Fruit fly (Drosophila melanogaster): ENCODE data around the gene Nadsyn.

Nadsyn gene

DNA sequence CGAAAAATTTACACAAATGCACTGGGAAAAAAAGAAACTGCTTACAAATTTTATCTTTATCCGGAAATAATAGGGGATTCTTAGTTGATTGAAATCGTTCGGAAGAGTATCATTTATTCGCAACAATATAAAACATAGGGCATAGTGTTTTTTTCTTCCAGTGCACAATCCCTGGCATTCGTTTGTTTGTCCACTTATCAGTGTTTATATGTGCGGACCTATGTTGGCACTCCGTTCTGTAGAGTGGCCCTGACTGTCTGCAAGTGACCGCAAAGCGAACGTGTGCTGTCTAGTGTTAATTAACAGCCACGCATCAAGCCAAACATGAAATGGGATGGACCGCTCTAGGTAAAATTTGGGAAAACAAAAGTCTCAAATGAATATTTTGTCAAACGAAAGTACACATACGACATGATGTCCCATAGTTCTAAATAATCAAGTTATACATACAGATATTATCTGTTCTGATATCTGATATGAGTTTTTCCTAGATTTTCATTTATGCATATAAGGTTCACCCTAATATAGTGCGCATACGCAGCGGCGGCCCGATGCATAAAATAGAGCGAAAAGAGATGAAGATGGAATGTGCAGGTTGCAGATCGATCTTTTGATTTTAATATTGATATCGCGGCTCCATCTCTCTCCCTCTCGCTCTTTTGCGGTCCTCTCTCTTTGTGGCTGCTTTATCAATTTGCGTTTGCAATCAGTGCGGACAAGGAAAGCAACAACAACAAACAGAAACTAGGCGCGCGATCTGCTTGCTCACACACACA lies 76.8 kb downstream of the Nadsyn start (continued):
- TF ChIP-seq fd85E (GFP tag; optimal IDR thresholded peaks at IDR 0.05) (peak; percentile 32), CG31627 (GFP tag; optimal IDR thresholded peaks at IDR 0.05) (peak; percentile 81), CG7368 (GFP tag; optimal IDR thresholded peaks at IDR 0.05) (peak; percentile 75), Eip93F (GFP tag; optimal IDR thresholded peaks at IDR 0.05) (no peak), acj6 (GFP tag; optimal IDR thresholded peaks at IDR 0.05) (peak; percentile 85), svp (GFP tag) (peak; percentile 18), Blimp-1 (GFP tag; optimal IDR thresholded peaks at IDR 0.05) (no peak), esn (GFP tag; optimal IDR thresholded peaks at IDR 0.05) (peak; percentile 86), CG8119 (GFP tag; IDR thresholded peaks at IDR 0.05) (peak; percentile 90), vri (GFP tag; optimal IDR thresholded peaks at IDR 0.05) (peak; percentile 75)

DNA sequence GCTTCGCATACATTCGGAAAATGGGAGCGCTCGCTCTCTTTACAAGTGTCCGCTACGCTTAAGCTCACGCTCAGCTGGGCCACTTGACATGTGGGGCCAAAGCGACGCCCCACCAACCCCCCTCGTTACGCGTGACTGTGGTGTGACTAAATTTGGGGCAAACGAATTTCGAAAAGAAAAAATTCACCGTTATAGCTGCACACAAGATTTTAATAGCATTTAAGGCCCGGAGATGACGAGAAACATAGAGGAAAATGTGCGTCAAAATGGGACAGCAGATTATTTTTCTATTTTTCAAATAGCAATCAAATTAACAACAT lies 77.4 kb downstream of the Nadsyn start:
- TF ChIP-seq svp (GFP tag) (peak; percentile 95), CG3032 (tag; optimal IDR thresholded peaks at IDR 0.05) (no peak)

DNA sequence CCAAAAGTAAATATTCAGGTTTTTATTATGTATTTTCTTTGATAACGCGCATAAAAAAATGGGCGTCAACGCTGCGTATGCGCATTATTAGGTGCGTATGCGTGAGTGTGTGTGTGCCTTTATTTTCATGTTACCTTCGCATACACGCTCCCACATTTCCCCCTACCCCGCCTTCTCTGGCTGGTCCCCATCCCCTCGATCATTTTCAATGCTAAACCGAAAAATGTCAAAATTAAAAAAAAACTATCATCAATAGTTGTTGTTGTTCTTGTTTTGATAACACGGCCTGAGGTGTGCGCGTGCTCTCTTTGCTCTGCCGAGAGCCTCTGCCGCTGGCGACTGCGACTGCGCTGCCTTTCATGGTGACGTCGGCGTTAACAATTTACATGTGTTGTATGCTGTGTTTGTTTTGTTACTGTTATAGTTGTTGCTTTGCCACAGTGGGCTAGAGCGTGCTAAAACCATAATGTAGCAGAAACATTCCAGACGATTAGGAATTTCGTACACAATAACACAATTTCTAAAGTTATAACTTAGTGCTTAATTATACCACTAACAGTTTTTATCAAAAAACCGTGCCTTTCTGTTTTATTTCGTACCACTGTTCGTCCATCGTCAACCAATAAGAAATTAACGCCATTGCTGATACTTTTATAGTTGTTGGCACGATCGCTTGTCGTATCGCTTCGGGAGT lies 77.9 kb downstream of the Nadsyn start:
- TF ChIP-seq CG34406 (GFP tag; optimal IDR thresholded peaks at IDR 0.05) (peak; percentile 98), CG11902 (GFP tag; optimal IDR thresholded peaks at IDR 0.05) (peak; percentile 96), fkh (GFP tag; optimal IDR thresholded peaks at IDR 0.05) (peak; percentile 98), acj6 (GFP tag; optimal IDR thresholded peaks at IDR 0.05) (peak; percentile 98), spab (GFP tag; optimal IDR thresholded peaks at IDR 0.05) (peak; percentile 97), Hr4 (GFP tag; optimal IDR thresholded peaks at IDR 0.05) (peak; percentile 99), Sox15 (GFP tag; optimal IDR thresholded peaks at IDR 0.05) (peak; percentile 95), Ets21C (GFP tag; optimal IDR thresholded peaks at IDR 0.05) (peak; percentile 91), CG6163 (GFP tag; IDR thresholded peaks at IDR 0.05) (peak; percentile 99), CG1621 (tag; optimal IDR thresholded peaks at IDR 0.05) (peak; percentile 98), CG11762 (GFP tag; optimal IDR thresholded peaks at IDR 0.05; ENCODE audit: insufficient read depth) (peak; percentile 98), fd85E (GFP tag; optimal IDR thresholded peaks at IDR 0.05) (peak; percentile 97), ss (GFP tag; optimal IDR thresholded peaks at IDR 0.05) (peak; percentile 98), Ets96B (tag; optimal IDR thresholded peaks at IDR 0.05) (peak; percentile 98), CG6854 (GFP tag; optimal IDR thresholded peaks at IDR 0.05) (peak; percentile 86), Met (GFP tag; optimal IDR thresholded peaks at IDR 0.05) (peak; percentile 95), CG10631 (GFP tag; optimal IDR thresholded peaks at IDR 0.05) (peak; percentile 97), CG3919 (GFP tag; optimal IDR thresholded peaks at IDR 0.05) (peak; percentile 99), CG32006 (GFP tag; optimal IDR thresholded peaks at IDR 0.05) (peak; percentile 98), CG6276 (GFP tag; optimal IDR thresholded peaks at IDR 0.05) (peak; percentile 99), CG3032 (tag; optimal IDR thresholded peaks at IDR 0.05) (peak; percentile 95), topi (GFP tag; optimal IDR thresholded peaks at IDR 0.05) (peak; percentile 97), cyc (GFP tag; optimal IDR thresholded peaks at IDR 0.05) (peak; percentile 93), CG16779 (tag; optimal IDR thresholded peaks at IDR 0.05) (peak; percentile 97), dac (GFP tag; optimal IDR thresholded peaks at IDR 0.05) (peak; percentile 98), CG9139 (GFP tag; optimal IDR thresholded peaks at IDR 0.05) (peak; percentile 94), Eip93F (GFP tag; optimal IDR thresholded peaks at IDR 0.05) (peak; percentile 83), CG15336 (GFP tag; IDR thresholded peaks at IDR 0.05) (peak; percentile 99), esn (GFP tag; optimal IDR thresholded peaks at IDR 0.05) (peak; percentile 93), Gug (GFP tag; IDR thresholded peaks at IDR 0.05) (peak; percentile 97), OdsH (GFP tag; optimal IDR thresholded peaks at IDR 0.05) (peak; percentile 98), CG8319 (GFP tag; optimal IDR thresholded peaks at IDR 0.05) (peak; percentile 97), svp (GFP tag) (peak; percentile 98), Hr38 (GFP tag; optimal IDR thresholded peaks at IDR 0.05) (peak; percentile 92), lz (GFP tag; optimal IDR thresholded peaks at IDR 0.05) (peak; percentile 94), net (GFP tag; optimal IDR thresholded peaks at IDR 0.05) (peak; percentile 99), CG11294 (GFP tag; IDR thresholded peaks at IDR 0.05) (peak; percentile 97), CG7368 (GFP tag; optimal IDR thresholded peaks at IDR 0.05) (peak; percentile 99), Smox (GFP tag; optimal IDR thresholded peaks at IDR 0.05) (peak; percentile 94), Sox14 (GFP tag; optimal IDR thresholded peaks at IDR 0.05) (peak; percentile 98), Hr39 (GFP tag; optimal IDR thresholded peaks at IDR 0.05) (peak; percentile 95)

Measured in whole organism, prepupa.